Worm (Caenorhabditis elegans) whole organism, L4 larva: ENCODE results near the gene ceh-43.
A peak's percentile ranks its signal among the peaks of the same experiment; 100 is the strongest.

Experiments
- F26F4.8 ChIP-seq: fragments of 200-800 bp; sonication (Bioruptor generic); conservative IDR thresholded peaks from 2 replicates; pipeline ENCODE4 v1.3.6; 2022; ENCODE audit warnings: missing genetic modification characterization, missing compliant biosample characterization
- F49E8.2 ChIP-seq: sonication (generic microtip); optimal IDR thresholded peaks from 2 replicates; lab custom pipeline; 2016; ENCODE audit warnings: missing compliant biosample characterization, mild to moderate bottlenecking, missing genetic modification characterization, borderline replicate concordance
- R02D3.7 ChIP-seq: fragments of 150-350 bp; sonication (generic microtip); optimal IDR thresholded peaks from 3 replicates; lab custom pipeline; 2014; ENCODE audit warnings: missing biosample characterization, missing genetic modification characterization
- T20F7.1 ChIP-seq: fragments of 200-800 bp; sonication (Bioruptor generic); optimal IDR thresholded peaks from 2 replicates; lab custom pipeline; 2018; ENCODE audit warnings: mild to moderate bottlenecking, missing genetic modification characterization, missing compliant biosample characterization
- Y105C5A.15 ChIP-seq: fragments of 200-800 bp; sonication (Bioruptor generic); IDR thresholded peaks from 2 replicates; pipeline ENCODE4 v1.3.6; 2022; ENCODE audit warnings: missing genetic modification characterization, missing compliant biosample characterization
- Y48G9A.11 ChIP-seq: fragments of 200-800 bp; sonication (Bioruptor generic); IDR thresholded peaks from 2 replicates; pipeline ENCODE4 v1.3.6; 2022; ENCODE audit warnings: missing genetic modification reagents, missing genetic modification characterization, missing compliant biosample characterization
- Y75B8A.6 ChIP-seq: fragments of 200-800 bp; sonication (Bioruptor generic); IDR thresholded peaks from 2 replicates; pipeline ENCODE4 v1.3.6; 2022; ENCODE audit warnings: missing genetic modification reagents, missing genetic modification characterization, missing compliant biosample characterization
- ZK546.5 ChIP-seq, 2 experiments: sonication (generic microtip); optimal IDR thresholded peaks; 2 replicates each; lab custom pipeline; 2017; ENCODE audit warnings: missing biosample characterization in 2 of 2, missing genetic modification characterization in 2 of 2
- aha-1 ChIP-seq: fragments of 150-350 bp; peaks from one replicate; lab custom pipeline; 2014; ENCODE audit warnings: missing biosample characterization, missing genetic modification characterization
- ceh-32 ChIP-seq: sonication (generic microtip); optimal IDR thresholded peaks from 2 replicates; lab custom pipeline; 2016; ENCODE audit warnings: mild to moderate bottlenecking, missing genetic modification characterization, missing compliant biosample characterization; ENCODE audit not compliant: poor library complexity
- ceh-62 ChIP-seq: sonication (generic microtip); optimal IDR thresholded peaks from 2 replicates; lab custom pipeline; 2017; ENCODE audit warnings: missing biosample characterization, missing genetic modification characterization
- ceh-82 ChIP-seq: sonication (generic microtip); optimal IDR thresholded peaks from 2 replicates; lab custom pipeline; 2017; ENCODE audit warnings: missing biosample characterization, missing genetic modification characterization
- daf-19 ChIP-seq: fragments of 200-800 bp; sonication (Bioruptor generic); conservative IDR thresholded peaks from 2 replicates; pipeline ENCODE4 v1.3.6; 2022; ENCODE audit warnings: missing genetic modification characterization, missing compliant biosample characterization
- daf-8 ChIP-seq: fragments of 200-800 bp; sonication (Bioruptor generic); IDR thresholded peaks from 2 replicates; pipeline ENCODE4 v1.3.6; 2022; ENCODE audit warnings: missing genetic modification characterization, missing compliant biosample characterization
- dmd-6 ChIP-seq: fragments of 200-800 bp; sonication (Bioruptor generic); IDR thresholded peaks from 2 replicates; pipeline ENCODE4 v1.3.6; 2022; ENCODE audit warnings: missing genetic modification reagents, missing genetic modification characterization, missing compliant biosample characterization
- dmd-8 ChIP-seq: fragments of 200-800 bp; sonication (Bioruptor generic); IDR thresholded peaks from 2 replicates; pipeline ENCODE4 v1.3.6; 2022; ENCODE audit warnings: missing genetic modification characterization, missing compliant biosample characterization
- dmd-9 ChIP-seq: fragments of 200-800 bp; sonication (Bioruptor generic); IDR thresholded peaks from 2 replicates; pipeline ENCODE4 v1.3.6; 2022; ENCODE audit warnings: missing genetic modification reagents, missing genetic modification characterization, missing compliant biosample characterization
- duxl-1 ChIP-seq: sonication (generic microtip); optimal IDR thresholded peaks from 2 replicates; lab custom pipeline; 2016; ENCODE audit warnings: mild to moderate bottlenecking, missing genetic modification characterization, moderate library complexity, missing compliant biosample characterization; ENCODE audit not compliant: poor library complexity
- egl-27 ChIP-seq: sonication (generic microtip); optimal IDR thresholded peaks from 3 replicates; lab custom pipeline; 2017; ENCODE audit warnings: missing biosample characterization, missing genetic modification reagents, missing genetic modification characterization
- fkh-10 ChIP-seq: fragments of 150-350 bp; optimal IDR thresholded peaks from 2 replicates; lab custom pipeline; 2014; ENCODE audit warnings: missing biosample characterization, missing genetic modification reagents, missing genetic modification characterization
- fos-1 ChIP-seq: fragments of 150-350 bp; optimal IDR thresholded peaks from 2 replicates; lab custom pipeline; 2014; ENCODE audit warnings: missing biosample characterization, missing genetic modification characterization
- hlh-30 ChIP-seq: sonication (generic microtip); optimal IDR thresholded peaks from 2 replicates; lab custom pipeline; 2017; ENCODE audit warnings: antibody characterized with exemption, mild to moderate bottlenecking, missing genetic modification characterization, missing compliant biosample characterization; ENCODE audit not compliant: insufficient read depth
- hmg-1.1 ChIP-seq: fragments of 200-800 bp; sonication (Bioruptor generic); IDR thresholded peaks from 2 replicates; pipeline ENCODE4 v1.3.6; 2022; ENCODE audit warnings: missing genetic modification reagents, missing genetic modification characterization, missing compliant biosample characterization
- jun-1 ChIP-seq: fragments of 150-350 bp; optimal IDR thresholded peaks from 2 replicates; lab custom pipeline; 2014; ENCODE audit warnings: missing biosample characterization, missing genetic modification reagents, missing genetic modification characterization
- lin-1 ChIP-seq: fragments of 200-800 bp; sonication (Bioruptor generic); IDR thresholded peaks from 2 replicates; pipeline ENCODE4 v1.3.6; 2022; ENCODE audit warnings: missing genetic modification reagents, missing genetic modification characterization, missing compliant biosample characterization
- lin-13 ChIP-seq: fragments of 150-350 bp; optimal IDR thresholded peaks from 2 replicates; lab custom pipeline; 2014; ENCODE audit warnings: missing biosample characterization, missing genetic modification reagents, missing genetic modification characterization
- lin-39 ChIP-seq: fragments of 150-350 bp; optimal IDR thresholded peaks from 2 replicates; lab custom pipeline; 2014; ENCODE audit warnings: missing biosample characterization, missing genetic modification reagents, missing genetic modification characterization
- lir-3 ChIP-seq: sonication (generic microtip); optimal IDR thresholded peaks from 2 replicates; lab custom pipeline; 2016; ENCODE audit warnings: mild to moderate bottlenecking, missing genetic modification characterization, missing compliant biosample characterization
- lsy-2 ChIP-seq, 2 experiments: fragments of 150-350 bp in 1 of 2; sonication (generic microtip) in 1 of 2; optimal IDR thresholded peaks; 2 replicates each; lab custom pipeline; 2014 to 2017; ENCODE audit warnings: missing biosample characterization in 2 of 2, missing genetic modification characterization in 2 of 2
- mep-1 ChIP-seq: fragments of 150-350 bp; sonication (generic microtip); optimal IDR thresholded peaks from 3 replicates; lab custom pipeline; 2014; ENCODE audit warnings: missing biosample characterization, missing genetic modification characterization
- nhr-10 ChIP-seq: fragments of 150-350 bp; optimal IDR thresholded peaks from 2 replicates; lab custom pipeline; 2014; ENCODE audit warnings: missing biosample characterization, missing genetic modification characterization
- nhr-102 ChIP-seq: sonication (generic microtip); optimal IDR thresholded peaks from 2 replicates; lab custom pipeline; 2016; ENCODE audit warnings: mild to moderate bottlenecking, missing genetic modification characterization, moderate library complexity, missing compliant biosample characterization
- nhr-111 ChIP-seq: fragments of 200-800 bp; sonication (Bioruptor generic); optimal IDR thresholded peaks from 2 replicates; lab custom pipeline; 2018; ENCODE audit warnings: mild to moderate bottlenecking, missing genetic modification characterization, missing compliant biosample characterization
- nhr-237 ChIP-seq: sonication (generic microtip); optimal IDR thresholded peaks from 2 replicates; lab custom pipeline; 2017; ENCODE audit warnings: missing biosample characterization, missing genetic modification characterization
- nhr-25 ChIP-seq: sonication (generic microtip); optimal IDR thresholded peaks from 2 replicates; lab custom pipeline; 2017; ENCODE audit warnings: missing genetic modification characterization, mild to moderate bottlenecking, missing compliant biosample characterization, antibody characterized with exemption, moderate library complexity, borderline replicate concordance; ENCODE audit not compliant: insufficient read depth
- nhr-28 ChIP-seq: fragments of 150-350 bp; optimal IDR thresholded peaks from 2 replicates; lab custom pipeline; 2014; ENCODE audit warnings: missing biosample characterization, missing genetic modification characterization
- nhr-41 ChIP-seq: fragments of 200-800 bp; sonication (Bioruptor generic); IDR thresholded peaks from 2 replicates; pipeline ENCODE4 v1.3.6; 2022; ENCODE audit warnings: missing genetic modification reagents, missing genetic modification characterization, missing compliant biosample characterization
- nhr-6 ChIP-seq: fragments of 150-350 bp; optimal IDR thresholded peaks from 2 replicates; lab custom pipeline; 2014; ENCODE audit warnings: missing biosample characterization, missing genetic modification characterization
- php-3 ChIP-seq: fragments of 200-800 bp; sonication (Bioruptor generic); IDR thresholded peaks from 2 replicates; pipeline ENCODE4 v1.3.6; 2022; ENCODE audit warnings: missing genetic modification reagents, missing genetic modification characterization, missing compliant biosample characterization
- pqm-1 ChIP-seq: sonication (generic microtip); optimal IDR thresholded peaks from 2 replicates; lab custom pipeline; 2017; ENCODE audit warnings: missing biosample characterization, missing genetic modification characterization
- sdz-12 ChIP-seq: fragments of 200-800 bp; sonication (Bioruptor generic); optimal IDR thresholded peaks from 2 replicates; lab custom pipeline; 2018; ENCODE audit warnings: mild to moderate bottlenecking, missing genetic modification characterization, missing compliant biosample characterization
- skn-1 ChIP-seq: fragments of 150-350 bp; optimal IDR thresholded peaks from 2 replicates; lab custom pipeline; 2014; ENCODE audit warnings: missing biosample characterization, missing genetic modification characterization
- snpc-4 ChIP-seq: fragments of 150-350 bp; optimal IDR thresholded peaks from 2 replicates; lab custom pipeline; 2014; ENCODE audit warnings: missing biosample characterization, missing genetic modification characterization
- tag-97 ChIP-seq: fragments of 200-800 bp; sonication (Bioruptor generic); IDR thresholded peaks from 2 replicates; pipeline ENCODE4 v1.3.6; 2022; ENCODE audit warnings: missing genetic modification characterization, missing compliant biosample characterization
- unc-62 ChIP-seq, 3 experiments: fragments of 150-350 bp in 1 of 3; sonication (generic microtip); optimal IDR thresholded peaks in 2 of 3; peaks in 1 of 3; 1 replicate in 1 of 3; 2 replicates in 2 of 3; lab custom pipeline; 2014 to 2017; ENCODE audit warnings: missing biosample characterization in 3 of 3, missing genetic modification characterization in 3 of 3, missing genetic modification reagents in 3 of 3, missing genotype in 1 of 3
- zag-1 ChIP-seq: fragments of 150-350 bp; optimal IDR thresholded peaks from 2 replicates; lab custom pipeline; 2014; ENCODE audit warnings: missing biosample characterization, missing genetic modification characterization
- zfp-2 ChIP-seq: sonication (generic microtip); optimal IDR thresholded peaks from 2 replicates; lab custom pipeline; 2016; ENCODE audit warnings: mild to moderate bottlenecking, missing genetic modification characterization, missing compliant biosample characterization
- zip-11 ChIP-seq: fragments of 200-800 bp; sonication (Bioruptor generic); IDR thresholded peaks from 2 replicates; pipeline ENCODE4 v1.3.6; 2022; ENCODE audit warnings: missing genetic modification characterization, missing compliant biosample characterization
- ztf-11 ChIP-seq: fragments of 150-350 bp; optimal IDR thresholded peaks from 2 replicates; lab custom pipeline; 2014; ENCODE audit warnings: missing biosample characterization, missing genetic modification characterization

ceh-43 gene

DNA sequence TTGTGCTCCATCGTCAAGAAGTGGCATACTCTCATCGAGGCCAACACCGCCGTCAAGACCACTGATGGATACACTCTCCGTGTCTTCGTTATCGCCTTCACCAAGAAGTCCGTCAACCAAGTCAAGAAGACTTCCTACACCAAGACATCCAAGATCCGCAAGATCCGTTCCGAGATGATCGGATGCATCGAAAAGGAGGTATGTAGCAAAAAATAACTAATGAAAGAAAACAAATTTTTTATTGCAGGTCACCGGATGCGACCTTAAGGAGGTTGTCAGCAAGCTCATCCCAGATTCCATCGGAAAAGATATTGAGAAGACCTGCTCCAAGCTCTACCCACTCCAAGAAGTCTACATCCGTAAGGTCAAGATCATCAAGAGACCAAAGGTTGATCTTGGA, 26.6 kb upstream of the ceh-43 start:
- no peak for TF ChIP-seq ceh-32
- TF ChIP-seq nhr-10: no peak
- peak in 1 of 2 experiments; percentile 95 for TF ChIP-seq unc-62 (GFP tag; optimal IDR thresholded peaks at IDR 0.05 in 1 of 2; lab: Kevin White, UChicago)
- no peak for TF ChIP-seq unc-62 (tag; optimal IDR thresholded peaks at IDR 0.05; lab: Kevin White, UChicago)
- TF ChIP-seq Y48G9A.11: no peak
- no peak for TF ChIP-seq fos-1
- TF ChIP-seq dmd-8: 0 out of 2 replicates have a peak, but pooled peaks have one; percentile 27
- TF ChIP-seq, all 104 proteins: peak for 2

DNA sequence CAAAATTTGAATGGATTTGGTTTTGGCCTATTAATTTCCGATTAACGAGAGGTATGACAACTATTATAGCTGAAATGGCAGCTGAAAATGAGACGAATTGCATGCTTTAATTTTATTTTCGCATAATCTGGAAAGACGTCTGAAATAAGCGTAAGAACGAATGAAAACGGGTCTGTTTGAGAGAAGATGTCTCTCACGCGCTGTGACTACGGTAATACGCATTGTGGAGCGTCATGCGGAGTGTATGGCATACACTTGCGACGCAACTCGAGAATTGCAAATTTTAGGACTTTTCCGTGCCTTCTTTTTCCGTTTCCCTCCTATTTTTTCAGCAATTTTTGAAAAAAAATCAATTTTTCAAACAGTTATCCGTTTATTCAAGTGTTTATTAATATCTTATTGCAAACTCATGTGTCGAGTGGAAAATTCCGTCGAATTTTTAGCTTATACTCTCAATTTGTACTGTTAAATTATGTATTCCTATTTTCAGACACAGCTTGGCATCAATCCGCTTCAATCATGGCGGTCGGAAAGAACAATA, 25.8 kb upstream of the ceh-43 start, which contains the start of gene rps-1:
Gene rps-1 (plus strand): TSS at position 491 of the 541 bp plus-strand sequence.
- TF ChIP-seq zip-11 (GFP tag; lab: Robert Waterston, UW) (peak; percentile 57; the same call in 1 of the 2 replicates), hlh-30 (tag; lab: Kevin White, UChicago) (peak; percentile 99), Y105C5A.15 (GFP tag; lab: Robert Waterston, UW) (peak; percentile 88), ZK546.5 (tag; optimal IDR thresholded peaks at IDR 0.05; lab: Kevin White, UChicago) (peak; percentile 14 to 74), nhr-6 (tag; lab: Kevin White, UChicago) (peak; percentile 95), Y75B8A.6 (GFP tag; lab: Robert Waterston, UW) (peak; percentile 90), snpc-4 (tag; lab: Kevin White, UChicago) (peak; percentile 57), nhr-25 (tag; lab: Kevin White, UChicago) (peak; percentile 95), nhr-41 (peak; percentile 81), unc-62 (GFP tag; optimal IDR thresholded peaks at IDR 0.05 in 1 of 2; lab: Kevin White, UChicago) (peak in 1 of 2 experiments; percentile 99), unc-62 (tag; optimal IDR thresholded peaks at IDR 0.05; lab: Kevin White, UChicago) (no peak), php-3 (GFP tag; lab: Robert Waterston, UW) (peak; percentile 91), zag-1 (no peak), nhr-102 (tag; lab: Kevin White, UChicago) (peak; percentile 98), sdz-12 (GFP tag; lab: Kevin White, UChicago) (peak; percentile 89), zfp-2 (tag; lab: Kevin White, UChicago) (peak; percentile 89), lin-39 (no peak), dmd-6 (GFP tag; lab: Robert Waterston, UW) (peak; percentile 100), egl-27 (tag; lab: Kevin White, UChicago) (no peak), T20F7.1 (peak; percentile 95), lsy-2 (tag; optimal IDR thresholded peaks at IDR 0.05; lab: Kevin White, UChicago) (peak; percentile 100), nhr-10 (peak; percentile 91), ztf-11 (tag; lab: Kevin White, UChicago) (peak; percentile 71), daf-8 (GFP tag; lab: Robert Waterston, UW) (0 out of 2 replicates have a peak, but pooled peaks have one; percentile 66), F26F4.8 (GFP tag; lab: Robert Waterston, UW) (no peak), ceh-82 (tag; lab: Kevin White, UChicago) (no peak), dmd-9 (GFP tag; lab: Robert Waterston, UW) (peak; percentile 98), lin-13 (GFP tag; lab: Kevin White, UChicago) (peak; percentile 98), ceh-62 (tag; lab: Kevin White, UChicago) (no peak), aha-1 (tag; lab: Kevin White, UChicago) (peak; percentile 100), skn-1 (tag; lab: Kevin White, UChicago) (peak; percentile 96), nhr-28 (peak; percentile 95), pqm-1 (peak; percentile 76), mep-1 (tag; lab: Kevin White, UChicago) (peak; percentile 99), daf-19 (peak; percentile 94), lin-1 (GFP tag; lab: Robert Waterston, UW) (peak; percentile 97), fkh-10 (GFP tag; lab: Kevin White, UChicago) (peak; percentile 94), tag-97 (GFP tag; lab: Robert Waterston, UW) (no peak), duxl-1 (tag; lab: Kevin White, UChicago) (peak; percentile 97), lir-3 (peak; percentile 64), jun-1 (tag; lab: Kevin White, UChicago) (peak; percentile 96), hmg-1.1 (GFP tag; lab: Robert Waterston, UW) (peak; percentile 98), nhr-237 (tag; lab: Kevin White, UChicago) (peak; percentile 48), R02D3.7 (tag; lab: Kevin White, UChicago) (peak; percentile 17), nhr-111 (GFP tag; lab: Kevin White, UChicago) (peak; percentile 65), F49E8.2 (tag; lab: Kevin White, UChicago) (peak; percentile 87)
